Worm (Caenorhabditis elegans) whole organism, dauer: ENCODE results near the gene nft-1.

Source experiments
- unc-62 ChIP-seq: sonication (generic microtip); optimal IDR thresholded peaks from 2 replicates; lab custom pipeline; 2017; ENCODE audit warnings: missing biosample characterization, missing genetic modification reagents, missing genetic modification characterization

Gene nft-1

ce11 chrIII:11942664-11943063 is 19.0 kb downstream of the nft-1 start:
- no peak for TF ChIP-seq unc-62

DNA sequence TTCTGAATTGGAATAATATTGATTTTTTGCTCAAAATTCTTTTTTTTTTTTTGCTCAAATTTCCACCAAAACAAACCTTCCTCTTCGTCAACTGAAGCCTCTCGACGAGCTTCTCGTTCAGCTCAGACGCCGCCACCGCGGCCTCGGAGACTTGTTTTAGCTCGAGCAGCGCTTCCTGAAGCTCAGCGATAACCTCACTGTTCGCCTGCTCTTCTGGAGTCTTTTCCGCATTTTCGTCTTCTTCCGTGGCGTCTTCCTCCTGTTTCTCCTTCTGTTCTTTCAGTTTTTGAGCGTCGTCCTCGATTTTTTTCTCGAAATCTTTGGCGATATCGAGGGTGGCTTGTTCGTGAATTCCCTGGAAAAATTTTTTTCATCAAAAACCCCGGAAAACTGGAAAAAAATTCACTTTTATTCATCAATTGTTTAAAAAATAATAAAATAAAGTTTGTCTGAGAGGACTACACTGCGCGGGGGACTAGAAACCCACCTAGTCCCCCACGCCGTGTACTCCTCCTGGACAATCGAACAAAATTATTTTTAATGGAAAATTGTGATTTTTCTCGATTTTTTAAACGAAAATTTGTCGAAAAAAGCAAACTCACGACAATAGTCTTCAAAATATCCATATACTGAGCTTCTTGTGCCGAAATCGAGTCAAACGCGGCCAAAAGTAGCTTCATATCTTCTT is 22.5 kb downstream of the nft-1 start:
- TF ChIP-seq unc-62 = no peak

ce11 chrIII:11946973-11947372 is 23.3 kb downstream of the nft-1 start, which contains the start of gene Y56A3A.7:
TSS of gene Y56A3A.7 (minus strand) at chrIII:11947019.
- no peak for TF ChIP-seq unc-62

ce11 chrIII:11947527-11947926 is 23.8 kb downstream of the nft-1 start:
- no peak for TF ChIP-seq unc-62

- TF ChIP-seq unc-62 = no peak
Measured at ce11 chrIII:11948437-11948836, 24.8 kb downstream of the nft-1 start.

DNA sequence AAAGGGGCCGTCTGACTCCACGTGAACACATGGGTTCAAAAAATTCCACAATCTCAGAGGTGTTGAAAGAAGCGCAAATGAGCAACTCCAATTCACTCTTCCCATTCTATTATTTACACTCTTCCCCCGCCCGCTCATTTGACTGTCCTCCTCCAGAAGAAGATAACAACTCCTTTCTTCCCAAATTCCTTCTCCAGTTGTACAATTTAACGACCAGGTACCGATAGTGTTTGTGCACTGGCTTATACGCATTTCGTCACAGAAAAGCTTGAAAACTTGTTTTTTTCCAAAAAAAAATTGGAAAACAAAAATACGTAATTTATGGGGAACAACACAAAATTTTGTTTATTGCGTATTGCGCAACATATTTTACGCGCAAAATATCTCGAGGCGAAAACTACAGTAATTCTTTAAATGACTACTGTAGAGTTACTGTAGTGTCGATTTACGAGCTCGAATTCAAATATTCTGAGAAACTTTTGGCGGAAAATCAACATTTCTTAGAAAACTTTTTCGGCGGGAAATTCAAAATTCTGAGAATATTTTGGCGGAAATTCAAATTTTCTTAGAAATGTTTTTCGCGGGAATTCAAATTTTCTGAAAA is 25.7 kb downstream of the nft-1 start:
- TF ChIP-seq unc-62 = no peak

ce11 chrIII:11951111-11951510 is 27.4 kb downstream of the nft-1 start:
- no peak for TF ChIP-seq unc-62

ce11 chrIII:11954150-11954549 is 30.5 kb downstream of the nft-1 start:
- no peak for TF ChIP-seq unc-62

- TF ChIP-seq unc-62 = no peak
Measured at ce11 chrIII:11960080-11960479, 36.4 kb downstream of the nft-1 start, which contains the start of gene top-3. TSS of gene top-3 (minus strand) at chrIII:11960180.

ce11 chrIII:11971342-11971741 is 47.7 kb downstream of the nft-1 start, which contains the start of gene Y56A3A.28:
TSS of gene Y56A3A.28 (minus strand) at chrIII:11971374.
- TF ChIP-seq unc-62 = no peak

- no peak for TF ChIP-seq unc-62
Measured at ce11 chrIII:11973996-11974395, 50.3 kb downstream of the nft-1 start, which contains the start of gene ung-1. TSS of gene ung-1 (minus strand) at chrIII:11974096.

DNA sequence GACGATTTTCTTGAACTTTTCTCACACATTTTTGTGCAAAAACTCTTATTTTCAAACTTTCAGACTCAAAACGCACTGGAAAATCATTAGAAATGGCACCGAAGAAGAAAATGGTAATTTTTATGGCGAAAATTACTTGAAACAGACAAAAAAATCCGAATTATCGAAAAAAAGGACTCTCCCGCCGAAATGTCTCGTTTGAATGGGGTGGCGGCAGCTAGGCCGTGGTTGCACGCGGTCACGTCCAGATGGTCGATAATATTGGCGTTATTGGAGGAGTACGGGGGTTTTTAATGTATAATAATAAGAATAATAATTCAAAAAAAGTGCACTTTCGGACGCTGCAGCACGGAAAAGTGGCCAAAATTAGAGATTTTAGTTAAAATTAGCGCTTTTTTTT is 50.7 kb downstream of the nft-1 start, which contains the start of gene Y56A3A.31:
Gene Y56A3A.31 (plus strand): TSS at position 64 of the 400 bp plus-strand sequence.
- no peak for TF ChIP-seq unc-62

DNA sequence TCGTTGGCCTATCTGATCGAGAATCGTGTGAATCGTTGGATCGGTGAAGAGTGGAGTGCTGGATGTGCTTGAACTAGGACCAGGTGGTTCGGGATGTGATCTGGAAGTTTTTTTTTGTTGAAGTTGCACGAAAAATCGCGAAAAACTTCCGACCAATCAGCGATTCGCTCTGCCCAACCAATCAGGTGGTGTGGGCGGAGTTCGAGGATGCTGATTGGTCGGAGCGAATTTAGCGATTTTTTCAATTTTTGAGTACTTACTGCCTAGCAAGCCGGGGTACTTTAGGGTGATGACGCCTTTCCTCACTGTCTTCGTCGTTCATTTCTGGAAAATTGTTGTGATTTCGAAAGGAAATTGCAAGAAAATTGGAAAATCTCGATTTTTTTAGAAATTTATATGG is 55.1 kb downstream of the nft-1 start, which contains the start of gene Y56A3A.30:
Gene Y56A3A.30 (minus strand): TSS at position 324 of the 400 bp plus-strand sequence.
- no peak for TF ChIP-seq unc-62
